Fruit fly (Drosophila melanogaster): ENCODE measurements around the gene mus201.

Gene mus201

dm6 chr2L:8485562-8485961 lies 47.6 kb downstream of the mus201 start:
- TF ChIP-seq D1 (tag; optimal IDR thresholded peaks at IDR 0.05) = no peak
- peak; percentile 11; the same call in 1 of the 2 replicates for TF ChIP-seq Ets98B (GFP tag; IDR thresholded peaks at IDR 0.05)

dm6 chr2L:8488735-8489134 lies 50.8 kb downstream of the mus201 start, which contains the start of gene CG13088:
TSS of gene CG13088 (plus strand) at chr2L:8488981.
- TF ChIP-seq CG9948 (tag; optimal IDR thresholded peaks at IDR 0.05) (no peak), CG32121 (GFP tag; IDR thresholded peaks at IDR 0.05) (no peak), Pif1B (GFP tag; optimal IDR thresholded peaks at IDR 0.05) (no peak), CG13204 (GFP tag; optimal IDR thresholded peaks at IDR 0.05) (no peak), CG34367 (tag; optimal IDR thresholded peaks at IDR 0.05) (no peak), CG8301 (tag; optimal IDR thresholded peaks at IDR 0.05) (no peak), D1 (tag; optimal IDR thresholded peaks at IDR 0.05) (no peak), CG8159 (tag; optimal IDR thresholded peaks at IDR 0.05) (no peak), CG10348 (GFP tag; IDR thresholded peaks at IDR 0.05) (no peak), CG14655 (GFP tag; optimal IDR thresholded peaks at IDR 0.05) (no peak), rn (GFP tag; IDR thresholded peaks at IDR 0.05) (no peak), Pif1A (GFP tag; optimal IDR thresholded peaks at IDR 0.05) (no peak), gl (tag; optimal IDR thresholded peaks at IDR 0.05) (no peak), EcR (GFP tag; optimal IDR thresholded peaks at IDR 0.05) (no peak), Ets98B (GFP tag; IDR thresholded peaks at IDR 0.05) (no peak), Snoo (tag; optimal IDR thresholded peaks at IDR 0.05) (no peak), CG15710 (tag; optimal IDR thresholded peaks at IDR 0.05) (no peak), fd96Ca (GFP tag; IDR thresholded peaks at IDR 0.05) (no peak)

dm6 chr2L:8490439-8490838 lies 52.5 kb downstream of the mus201 start, which contains the start of gene CG43400:
TSS of gene CG43400 (plus strand) at chr2L:8490739.
- TF ChIP-seq CG8301 (tag; optimal IDR thresholded peaks at IDR 0.05) (no peak), EcR (GFP tag; optimal IDR thresholded peaks at IDR 0.05) (no peak), Ets98B (GFP tag; IDR thresholded peaks at IDR 0.05) (no peak), CG12605 (GFP tag; IDR thresholded peaks at IDR 0.05) (no peak), CG13204 (GFP tag; optimal IDR thresholded peaks at IDR 0.05) (no peak), CG8159 (tag; optimal IDR thresholded peaks at IDR 0.05) (no peak), CG4496 (GFP tag; IDR thresholded peaks at IDR 0.05) (no peak), CG14655 (GFP tag; optimal IDR thresholded peaks at IDR 0.05) (no peak), CG17806 (tag; optimal IDR thresholded peaks at IDR 0.05) (no peak), CG15710 (tag; optimal IDR thresholded peaks at IDR 0.05) (no peak), gl (tag; optimal IDR thresholded peaks at IDR 0.05) (no peak)

Measured in whole organism, pupa.